Worm (Caenorhabditis elegans) whole organism, early embryonic: Measurements from ENCODE around the gene D2024.1.

Experiments
- B0310.2 ChIP-seq: sonication (generic microtip); optimal IDR thresholded peaks from 2 replicates; lab custom pipeline; 2016; ENCODE audit warnings: mild to moderate bottlenecking, missing genetic modification characterization, missing compliant biosample characterization
- F13C5.2 ChIP-seq: sonication (generic microtip); optimal IDR thresholded peaks from 2 replicates; lab custom pipeline; 2017; ENCODE audit warnings: mild to moderate bottlenecking, missing genetic modification characterization, inconsistent platforms, missing compliant biosample characterization
- aly-1 ChIP-seq: sonication (generic microtip); optimal IDR thresholded peaks from 2 replicates; lab custom pipeline; 2016; ENCODE audit warnings: missing genetic modification characterization, missing compliant biosample characterization
- ama-1 ChIP-seq: fragments of 150-350 bp; optimal IDR thresholded peaks from 2 replicates; lab custom pipeline; 2014
- ceh-13 ChIP-seq: fragments of 200-800 bp; sonication (Bioruptor generic); optimal IDR thresholded peaks from 2 replicates; lab custom pipeline; 2018; ENCODE audit warnings: mild to moderate bottlenecking, missing genetic modification characterization, missing compliant biosample characterization
- ceh-36 ChIP-seq: sonication (generic microtip); optimal IDR thresholded peaks from 2 replicates; lab custom pipeline; 2016; ENCODE audit warnings: missing genetic modification characterization, inconsistent platforms, missing compliant biosample characterization
- ets-7 ChIP-seq: sonication (generic microtip); optimal IDR thresholded peaks from 2 replicates; lab custom pipeline; 2016; ENCODE audit warnings: missing genotype, missing genetic modification characterization, missing compliant biosample characterization
- flt-1 ChIP-seq: fragments of 200-800 bp; sonication (Bioruptor generic); IDR thresholded peaks from 2 replicates; pipeline ENCODE4 v1.3.6; 2022; ENCODE audit warnings: missing genetic modification characterization, missing compliant biosample characterization
- hmbx-1 ChIP-seq: sonication (generic microtip); optimal IDR thresholded peaks from 2 replicates; lab custom pipeline; 2016; ENCODE audit warnings: mild to moderate bottlenecking, missing genetic modification characterization, missing compliant biosample characterization
- hmg-4 ChIP-seq: fragments of 200-800 bp; sonication (Bioruptor generic); optimal IDR thresholded peaks from 2 replicates; lab custom pipeline; 2018; ENCODE audit warnings: mild to moderate bottlenecking, missing genetic modification characterization, missing compliant biosample characterization
- hnd-1 ChIP-seq: sonication (generic microtip); optimal IDR thresholded peaks from 2 replicates; lab custom pipeline; 2016; ENCODE audit warnings: missing genetic modification characterization, missing compliant biosample characterization
- pes-1 ChIP-seq: fragments of 200-800 bp; sonication (Bioruptor generic); IDR thresholded peaks from 2 replicates; pipeline ENCODE4 v1.3.6; 2022; ENCODE audit warnings: missing genetic modification reagents, missing genetic modification characterization, missing compliant biosample characterization
- scrt-1 ChIP-seq: fragments of 200-800 bp; sonication (Bioruptor generic); IDR thresholded peaks from 2 replicates; pipeline ENCODE4 v1.3.6; 2022; ENCODE audit warnings: missing genetic modification characterization, missing compliant biosample characterization
- sea-1 ChIP-seq: fragments of 200-800 bp; sonication (Bioruptor generic); conservative IDR thresholded peaks from 2 replicates; pipeline ENCODE4 v1.3.6; 2022; ENCODE audit warnings: missing genetic modification characterization, missing compliant biosample characterization
- tbx-11 ChIP-seq: fragments of 200-800 bp; sonication (Bioruptor generic); IDR thresholded peaks from 2 replicates; pipeline ENCODE4 v1.3.6; 2022; ENCODE audit warnings: missing genetic modification characterization, missing compliant biosample characterization
- tbx-37 ChIP-seq: fragments of 200-800 bp; sonication (Bioruptor generic); conservative IDR thresholded peaks from 2 replicates; pipeline ENCODE4 v1.3.6; 2022; ENCODE audit warnings: missing genetic modification reagents, missing genetic modification characterization, missing compliant biosample characterization
- tra-4 ChIP-seq: sonication (generic microtip); optimal IDR thresholded peaks from 2 replicates; lab custom pipeline; 2017; ENCODE audit warnings: missing genetic modification characterization, missing compliant biosample characterization

The D2024.1 gene

ce11 chrIV:7222088-7222487 is 25.3 kb upstream of the D2024.1 start:
- TF ChIP-seq B0310.2 (tag; lab: Kevin White, UChicago) (no peak), hmg-4 (no peak), aly-1 (tag; lab: Kevin White, UChicago) (no peak), pes-1 (no peak)

ce11 chrIV:7227072-7227471 is 20.3 kb upstream of the D2024.1 start, which contains the start of gene R13A1.10:
R13A1.10 (minus strand) TSS chrIV:7227172.
- no peak for TF ChIP-seq sea-1 (GFP tag; lab: Robert Waterston, UW)
- TF ChIP-seq ceh-36 = no peak
- no peak for TF ChIP-seq hmg-4
- TF ChIP-seq B0310.2 (tag; lab: Kevin White, UChicago) = no peak
- no peak for TF ChIP-seq flt-1
- no peak for TF ChIP-seq pes-1
- TF ChIP-seq ets-7 = no peak
- TF ChIP-seq F13C5.2 (tag; lab: Kevin White, UChicago) = no peak
- TF ChIP-seq ama-1 (lab: Kevin White, UChicago) = no peak

ce11 chrIV:7228208-7228607 is 19.1 kb upstream of the D2024.1 start, which contains the start of gene D2024.5:
D2024.5 (minus strand) TSS chrIV:7228308.
- TF ChIP-seq ama-1 (lab: Kevin White, UChicago) = no peak
- no peak for TF ChIP-seq tbx-37 (GFP tag; lab: Robert Waterston, UW)
- no peak for TF ChIP-seq tra-4
- no peak for TF ChIP-seq pes-1

- TF ChIP-seq tbx-37 (GFP tag; lab: Robert Waterston, UW) (peak; percentile 44; the same call in 1 of the 2 replicates), F13C5.2 (tag; lab: Kevin White, UChicago) (peak; percentile 36), ceh-13 (GFP tag; lab: Kevin White, UChicago) (no peak)
Measured at ce11 chrIV:7230198-7230597, 17.1 kb upstream of the D2024.1 start, which contains the start of gene cap-1. cap-1 (minus strand) TSS chrIV:7230223.

- TF ChIP-seq hnd-1 (tag; lab: Kevin White, UChicago) = no peak
- no peak for TF ChIP-seq pes-1
- TF ChIP-seq ets-7 = no peak
- no peak for TF ChIP-seq scrt-1
- TF ChIP-seq aly-1 (tag; lab: Kevin White, UChicago) = no peak
- TF ChIP-seq flt-1 = no peak
- no peak for TF ChIP-seq tra-4
- TF ChIP-seq B0310.2 (tag; lab: Kevin White, UChicago) = no peak
- no peak for TF ChIP-seq tbx-11 (GFP tag; lab: Robert Waterston, UW)
- TF ChIP-seq hmbx-1 (tag; lab: Kevin White, UChicago) = no peak
- TF ChIP-seq F13C5.2 (tag; lab: Kevin White, UChicago) = no peak
- TF ChIP-seq ama-1 (lab: Kevin White, UChicago) = no peak
- no peak for TF ChIP-seq ceh-36
- no peak for TF ChIP-seq sea-1 (GFP tag; lab: Robert Waterston, UW)
- TF ChIP-seq ceh-13 (GFP tag; lab: Kevin White, UChicago) = no peak
- no peak for TF ChIP-seq hmg-4
- TF ChIP-seq tbx-37 (GFP tag; lab: Robert Waterston, UW) = no peak
Measured at ce11 chrIV:7230935-7231334, 16.4 kb upstream of the D2024.1 start, which contains the start of gene D2024.4. D2024.4 (plus strand) TSS chrIV:7231235.

ce11 chrIV:7233566-7234014 is 13.8 kb upstream of the D2024.1 start:
- TF ChIP-seq B0310.2 (tag; lab: Kevin White, UChicago) = no peak
- TF ChIP-seq pes-1 = no peak
- TF ChIP-seq hmg-4 = no peak
- TF ChIP-seq ceh-36 = no peak
- no peak for TF ChIP-seq hnd-1 (tag; lab: Kevin White, UChicago)
- no peak for TF ChIP-seq tra-4
- TF ChIP-seq F13C5.2 (tag; lab: Kevin White, UChicago) = no peak
- no peak for TF ChIP-seq sea-1 (GFP tag; lab: Robert Waterston, UW)
- TF ChIP-seq hmbx-1 (tag; lab: Kevin White, UChicago) = no peak
- TF ChIP-seq aly-1 (tag; lab: Kevin White, UChicago) = no peak
- TF ChIP-seq tbx-11 (GFP tag; lab: Robert Waterston, UW) = no peak
- TF ChIP-seq flt-1 = no peak
- no peak for TF ChIP-seq ama-1 (lab: Kevin White, UChicago)
- TF ChIP-seq scrt-1 = no peak
- TF ChIP-seq ceh-13 (GFP tag; lab: Kevin White, UChicago) = no peak
- TF ChIP-seq tbx-37 (GFP tag; lab: Robert Waterston, UW) = no peak

- TF ChIP-seq ama-1 (lab: Kevin White, UChicago) (no peak), pes-1 (no peak), scrt-1 (no peak), flt-1 (no peak), B0310.2 (tag; lab: Kevin White, UChicago) (no peak), F13C5.2 (tag; lab: Kevin White, UChicago) (no peak), hnd-1 (tag; lab: Kevin White, UChicago) (no peak), sea-1 (GFP tag; lab: Robert Waterston, UW) (no peak), ceh-13 (GFP tag; lab: Kevin White, UChicago) (no peak), tra-4 (no peak), tbx-11 (GFP tag; lab: Robert Waterston, UW) (no peak), aly-1 (tag; lab: Kevin White, UChicago) (no peak)
Measured at ce11 chrIV:7234623-7235022, 12.7 kb upstream of the D2024.1 start.

ce11 chrIV:7235382-7235917 is 11.9 kb upstream of the D2024.1 start:
- peak; percentile 73 for TF ChIP-seq hmg-4
- TF ChIP-seq F13C5.2 (tag; lab: Kevin White, UChicago) = peak; percentile 74
- peak; percentile 45; the same call in 1 of the 2 replicates for TF ChIP-seq tbx-11 (GFP tag; lab: Robert Waterston, UW)
- TF ChIP-seq flt-1 = no peak
- TF ChIP-seq sea-1 (GFP tag; lab: Robert Waterston, UW) = 0 out of 2 replicates have a peak, but pooled peaks have one; percentile 7
